Worm (Caenorhabditis elegans): ENCODE data around the gene rmd-3.

DNA sequence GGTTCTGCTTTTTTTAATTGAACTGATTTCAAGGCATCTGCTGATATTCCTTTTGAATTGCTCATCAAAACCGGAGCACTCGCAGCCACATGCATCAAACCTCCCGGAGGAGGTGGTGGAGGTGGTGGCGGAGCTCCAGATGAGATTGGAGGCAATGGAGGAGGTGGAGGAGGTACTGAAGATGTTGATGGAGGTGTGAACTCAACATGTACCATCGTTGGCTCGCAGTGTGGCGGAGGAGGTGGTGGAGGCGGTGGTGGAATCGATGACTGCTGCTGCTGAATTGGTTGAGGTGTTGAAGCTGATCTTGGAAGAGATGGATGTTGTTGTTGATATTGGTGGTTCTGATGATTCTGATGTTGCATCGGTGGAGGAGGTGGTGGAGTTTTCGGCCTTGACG lies 47.5 kb upstream of the rmd-3 start:
- no peak for TF ChIP-seq ref-1 (GFP tag; conservative IDR thresholded peaks at IDR 0.05)
- TF ChIP-seq T22C8.4 (GFP tag; IDR thresholded peaks at IDR 0.05), result no peak
- TF ChIP-seq tab-1 (GFP tag; IDR thresholded peaks at IDR 0.05), result 0 out of 2 replicates have a peak, but pooled peaks have one; percentile 39
- no peak for TF ChIP-seq ztf-29 (GFP tag; IDR thresholded peaks at IDR 0.05)
- no peak for TF ChIP-seq med-1 (GFP tag; optimal IDR thresholded peaks at IDR 0.05; ENCODE audit: insufficient read depth)
- TF ChIP-seq ztf-23 (GFP tag; IDR thresholded peaks at IDR 0.05), result no peak
- TF ChIP-seq cog-1 (tag; optimal IDR thresholded peaks at IDR 0.05), result no peak
- TF ChIP-seq flt-1 (GFP tag; IDR thresholded peaks at IDR 0.05), result no peak
- no peak for TF ChIP-seq klf-2 (GFP tag; conservative IDR thresholded peaks at IDR 0.05)

All from whole organism, midembryonic.